Worm (Caenorhabditis elegans): ENCODE results near the gene dsc-1.

The dsc-1 gene

ce11 chrX:15036287-15036686 is 1.7 kb upstream of the dsc-1 start:
- TF ChIP-seq W03F9.2 (tag; optimal IDR thresholded peaks at IDR 0.05) (no peak), him-1 (tag; optimal IDR thresholded peaks at IDR 0.05) (no peak), dao-5 (tag; optimal IDR thresholded peaks at IDR 0.05) (no peak)

- TF ChIP-seq W03F9.2 (tag; optimal IDR thresholded peaks at IDR 0.05) (no peak), him-1 (tag; optimal IDR thresholded peaks at IDR 0.05) (no peak), dao-5 (tag; optimal IDR thresholded peaks at IDR 0.05) (no peak)
These were observed 1.1 kb upstream of the dsc-1 start for ce11 chrX:15035748-15036147.

- TF ChIP-seq him-1 (tag; optimal IDR thresholded peaks at IDR 0.05) (no peak), W03F9.2 (tag; optimal IDR thresholded peaks at IDR 0.05) (no peak), dao-5 (tag; optimal IDR thresholded peaks at IDR 0.05) (no peak)
These were observed 6.6 kb downstream of the dsc-1 start for ce11 chrX:15027997-15028396.

- TF ChIP-seq dao-5 (tag; optimal IDR thresholded peaks at IDR 0.05) (no peak), W03F9.2 (tag; optimal IDR thresholded peaks at IDR 0.05) (no peak), him-1 (tag; optimal IDR thresholded peaks at IDR 0.05) (no peak)
These were observed 7.1 kb downstream of the dsc-1 start for ce11 chrX:15027566-15027965.

- TF ChIP-seq him-1 (tag; optimal IDR thresholded peaks at IDR 0.05) (no peak), W03F9.2 (tag; optimal IDR thresholded peaks at IDR 0.05) (no peak), dao-5 (tag; optimal IDR thresholded peaks at IDR 0.05) (no peak)
These were observed 8.6 kb downstream of the dsc-1 start, which contains the start of gene seb-3 for ce11 chrX:15026008-15026407. Gene seb-3 (plus strand): TSS chrX:15026308.

- TF ChIP-seq him-1 (tag; optimal IDR thresholded peaks at IDR 0.05) (no peak), dao-5 (tag; optimal IDR thresholded peaks at IDR 0.05) (no peak), W03F9.2 (tag; optimal IDR thresholded peaks at IDR 0.05) (no peak)
These were observed 18.5 kb downstream of the dsc-1 start for ce11 chrX:15016102-15016501.

ce11 chrX:15013941-15014453 is 20.6 kb downstream of the dsc-1 start:
- TF ChIP-seq him-1 (tag; optimal IDR thresholded peaks at IDR 0.05): no peak
- no peak for TF ChIP-seq dao-5 (tag; optimal IDR thresholded peaks at IDR 0.05)
- no peak for TF ChIP-seq W03F9.2 (tag; optimal IDR thresholded peaks at IDR 0.05)

ce11 chrX:15011526-15012274 is 22.9 kb downstream of the dsc-1 start:
- no peak for TF ChIP-seq dao-5 (tag; optimal IDR thresholded peaks at IDR 0.05)
- TF ChIP-seq W03F9.2 (tag; optimal IDR thresholded peaks at IDR 0.05): no peak

ce11 chrX:15010941-15011340 is 23.7 kb downstream of the dsc-1 start:
- no peak for TF ChIP-seq him-1 (tag; optimal IDR thresholded peaks at IDR 0.05)
- no peak for TF ChIP-seq W03F9.2 (tag; optimal IDR thresholded peaks at IDR 0.05)
- no peak for TF ChIP-seq dao-5 (tag; optimal IDR thresholded peaks at IDR 0.05)

ce11 chrX:15008697-15009096 is 25.9 kb downstream of the dsc-1 start:
- TF ChIP-seq W03F9.2 (tag; optimal IDR thresholded peaks at IDR 0.05): no peak

- no peak for TF ChIP-seq him-1 (tag; optimal IDR thresholded peaks at IDR 0.05)
- no peak for TF ChIP-seq dao-5 (tag; optimal IDR thresholded peaks at IDR 0.05)
- no peak for TF ChIP-seq W03F9.2 (tag; optimal IDR thresholded peaks at IDR 0.05)
These were observed 27.7 kb downstream of the dsc-1 start, which contains the start of gene ergi-2 for ce11 chrX:15006847-15007358. Gene ergi-2 (minus strand): TSS chrX:15007308.

ce11 chrX:15003891-15004550 is 30.6 kb downstream of the dsc-1 start, which contains the start of gene slc-25A18.1:
Gene slc-25A18.1 (minus strand): TSS chrX:15003941.
- no peak for TF ChIP-seq him-1 (tag; optimal IDR thresholded peaks at IDR 0.05)
- no peak for TF ChIP-seq dao-5 (tag; optimal IDR thresholded peaks at IDR 0.05)
- TF ChIP-seq W03F9.2 (tag; optimal IDR thresholded peaks at IDR 0.05): no peak

ce11 chrX:14999101-14999500 is 35.5 kb downstream of the dsc-1 start, which contains the start of gene cutl-3:
Gene cutl-3 (minus strand): TSS chrX:14999201.
- TF ChIP-seq him-1 (tag; optimal IDR thresholded peaks at IDR 0.05) (no peak), W03F9.2 (tag; optimal IDR thresholded peaks at IDR 0.05) (no peak), dao-5 (tag; optimal IDR thresholded peaks at IDR 0.05) (no peak)

ce11 chrX:14993744-14994143 is 40.9 kb downstream of the dsc-1 start:
- TF ChIP-seq W03F9.2 (tag; optimal IDR thresholded peaks at IDR 0.05) (no peak), him-1 (tag; optimal IDR thresholded peaks at IDR 0.05) (no peak), dao-5 (tag; optimal IDR thresholded peaks at IDR 0.05) (no peak)
